Fruit fly (Drosophila melanogaster) whole organism, embryonic: ENCODE measurements around the gene dob.

Experiments
- Ada2b ChIP-seq: fragments of 200-800 bp; sonication (Bioruptor generic); IDR thresholded peaks from 2 replicates; pipeline ENCODE4 v1.3.6; 2022; ENCODE audit warnings: missing biosample characterization, missing genetic modification characterization
- Asciz ChIP-seq: fragments of 200-800 bp; sonication (Bioruptor generic); optimal IDR thresholded peaks from 2 replicates; lab custom pipeline; 2017; ENCODE audit warnings: missing biosample characterization, mild to moderate bottlenecking, missing genetic modification characterization, missing genetic modification reagents
- BEAF-32 ChIP-seq: fragments of 200-800 bp; sonication (Bioruptor generic); optimal IDR thresholded peaks from 3 replicates; lab custom pipeline; 2017; ENCODE audit warnings: missing biosample characterization, missing genetic modification characterization, mild to moderate bottlenecking, moderate library complexity, missing genetic modification reagents
- CG11085 ChIP-seq: fragments of 200-800 bp; sonication (Bioruptor generic); IDR thresholded peaks from 2 replicates; pipeline ENCODE4 v1.3.6; 2022; ENCODE audit warnings: missing biosample characterization, missing genetic modification characterization
- CG12104 ChIP-seq: fragments of 200-800 bp; sonication (Bioruptor generic); optimal IDR thresholded peaks from 3 replicates; lab custom pipeline; 2016; ENCODE audit warnings: missing biosample characterization, missing genetic modification characterization
- CG14050 ChIP-seq: fragments of 200-800 bp; sonication (Bioruptor generic); IDR thresholded peaks from 3 replicates; pipeline ENCODE4 v1.3.6; 2022; ENCODE audit warnings: missing biosample characterization, missing genetic modification characterization
- CG14710 ChIP-seq: fragments of 200-800 bp; sonication (Bioruptor generic); optimal IDR thresholded peaks from 3 replicates; lab custom pipeline; 2019; ENCODE audit warnings: missing biosample characterization, mild to moderate bottlenecking, missing genetic modification characterization, moderate library complexity
- CG1529 ChIP-seq: fragments of 200-800 bp; sonication (Bioruptor generic); optimal IDR thresholded peaks from 3 replicates; lab custom pipeline; 2018; ENCODE audit warnings: missing biosample characterization, missing genetic modification characterization
- CG16815 ChIP-seq: fragments of 200-800 bp; sonication (Bioruptor generic); optimal IDR thresholded peaks from 3 replicates; lab custom pipeline; 2017; ENCODE audit warnings: missing biosample characterization, mild to moderate bottlenecking, missing genetic modification characterization
- CG17385 ChIP-seq: fragments of 200-800 bp; sonication (Bioruptor generic); optimal IDR thresholded peaks from 3 replicates; lab custom pipeline; 2018; ENCODE audit warnings: missing biosample characterization, mild to moderate bottlenecking, missing genetic modification characterization
- CG2116 ChIP-seq: fragments of 200-800 bp; sonication (Bioruptor generic); optimal IDR thresholded peaks from 3 replicates; lab custom pipeline; 2018; ENCODE audit warnings: missing biosample characterization, mild to moderate bottlenecking, missing genetic modification characterization
- CG2129 ChIP-seq: fragments of 200-800 bp; sonication (Bioruptor generic); IDR thresholded peaks from 2 replicates; pipeline ENCODE4 v1.3.6; 2022; ENCODE audit warnings: missing biosample characterization, missing genetic modification characterization; ENCODE audit not compliant: partially characterized antibody
- CG2712 ChIP-seq: fragments of 200-800 bp; optimal IDR thresholded peaks from 3 replicates; lab custom pipeline; 2019; ENCODE audit warnings: missing biosample characterization, mild to moderate bottlenecking, missing genetic modification characterization, moderate library complexity
- CG31441 ChIP-seq: fragments of 200-800 bp; sonication (Bioruptor generic); IDR thresholded peaks from 2 replicates; pipeline ENCODE4 v1.3.6; 2022; ENCODE audit warnings: missing biosample characterization, missing genetic modification characterization
- CG33213 ChIP-seq: fragments of 200-800 bp; sonication (Bioruptor generic); optimal IDR thresholded peaks from 3 replicates; lab custom pipeline; 2016; ENCODE audit warnings: missing biosample characterization, missing genetic modification characterization
- CG3838 ChIP-seq: fragments of 200-800 bp; sonication (Bioruptor generic); optimal IDR thresholded peaks from 3 replicates; lab custom pipeline; 2016; ENCODE audit warnings: missing biosample characterization, missing genetic modification characterization
- CG4730 ChIP-seq: fragments of 200-800 bp; sonication (Bioruptor generic); IDR thresholded peaks from 2 replicates; pipeline ENCODE4 v1.3.6; 2022; ENCODE audit warnings: missing biosample characterization, missing genetic modification characterization
- CG6272 ChIP-seq: fragments of 200-800 bp; sonication (Bioruptor generic); IDR thresholded peaks from 2 replicates; pipeline ENCODE4 v1.3.6; 2022; ENCODE audit warnings: missing biosample characterization, missing genetic modification characterization
- CG6791 ChIP-seq: fragments of 200-800 bp; sonication (Bioruptor generic); IDR thresholded peaks from 3 replicates; pipeline ENCODE4 v1.3.6; 2022; ENCODE audit warnings: missing biosample characterization, missing genetic modification characterization; ENCODE audit not compliant: partially characterized antibody
- CG8089 ChIP-seq: fragments of 200-800 bp; sonication (Bioruptor generic); optimal IDR thresholded peaks from 3 replicates; lab custom pipeline; 2016; ENCODE audit warnings: missing biosample characterization, missing genetic modification characterization
- Dfd ChIP-seq, 2 experiments: fragments of >200 bp; optimal IDR thresholded peaks; 2 replicates each; lab custom pipeline; 2017; ENCODE audit warnings: missing biosample characterization in 2 of 2, missing genetic modification characterization in 2 of 2
- Doc3 ChIP-seq: fragments of 200-800 bp; sonication (Bioruptor generic); IDR thresholded peaks from 3 replicates; pipeline ENCODE4 v1.3.6; 2022; ENCODE audit warnings: missing biosample characterization, missing genetic modification characterization; ENCODE audit not compliant: partially characterized antibody
- HLHmδ ChIP-seq: fragments of 200-800 bp; sonication (Bioruptor generic); optimal IDR thresholded peaks from 2 replicates; lab custom pipeline; 2018; ENCODE audit warnings: missing biosample characterization, mild to moderate bottlenecking, missing genetic modification characterization, moderate library complexity
- HmgZ ChIP-seq: fragments of 200-800 bp; sonication (Bioruptor generic); optimal IDR thresholded peaks from 2 replicates; lab custom pipeline; 2018; ENCODE audit warnings: missing biosample characterization, mild to moderate bottlenecking, missing genetic modification characterization
- Hr39 ChIP-seq: fragments of >200 bp; optimal IDR thresholded peaks from 2 replicates; lab custom pipeline; 2017
- Mad ChIP-seq: fragments of 200-800 bp; sonication (Bioruptor generic); optimal IDR thresholded peaks from 2 replicates; lab custom pipeline; 2016; ENCODE audit warnings: missing biosample characterization, missing genetic modification characterization
- Ptx1 ChIP-seq: fragments of 200-800 bp; sonication (Bioruptor generic); IDR thresholded peaks from 2 replicates; pipeline ENCODE4 v1.3.6; 2022; ENCODE audit warnings: missing biosample characterization, missing genetic modification characterization
- Ravus ChIP-seq: fragments of 200-800 bp; sonication (Bioruptor generic); IDR thresholded peaks from 2 replicates; pipeline ENCODE4 v1.3.6; 2022; ENCODE audit warnings: missing biosample characterization, missing genetic modification characterization
- Sry-β ChIP-seq: fragments of 200-800 bp; sonication (Bioruptor generic); optimal IDR thresholded peaks from 2 replicates; lab custom pipeline; 2018; ENCODE audit warnings: missing biosample characterization, mild to moderate bottlenecking, missing genetic modification characterization, moderate library complexity
- Usf ChIP-seq: fragments of 200-800 bp; sonication (Bioruptor generic); optimal IDR thresholded peaks from 2 replicates; lab custom pipeline; 2017; ENCODE audit warnings: missing genotype, missing biosample characterization, missing genetic modification characterization
- ac ChIP-seq: fragments of 200-800 bp; sonication (Bioruptor generic); optimal IDR thresholded peaks from 3 replicates; lab custom pipeline; 2017; ENCODE audit warnings: missing biosample characterization, mild to moderate bottlenecking, missing genetic modification characterization
- ap ChIP-seq: fragments of 200-800 bp; sonication (Bioruptor generic); IDR thresholded peaks from 2 replicates; pipeline ENCODE4 v1.3.6; 2022; ENCODE audit warnings: missing biosample characterization, missing genetic modification characterization
- ato ChIP-seq: fragments of 200-800 bp; sonication (Bioruptor generic); IDR thresholded peaks from 2 replicates; pipeline ENCODE4 v1.3.6; 2022; ENCODE audit warnings: missing biosample characterization, missing genetic modification characterization; ENCODE audit not compliant: partially characterized antibody
- bowl ChIP-seq: fragments of 200-800 bp; sonication (Bioruptor generic); IDR thresholded peaks from 2 replicates; pipeline ENCODE4 v1.3.6; 2022; ENCODE audit warnings: missing biosample characterization, missing genetic modification characterization
- cas ChIP-seq: fragments of 200-800 bp; sonication (Bioruptor generic); IDR thresholded peaks from 2 replicates; pipeline ENCODE4 v1.3.6; 2022; ENCODE audit warnings: missing biosample characterization, missing genetic modification characterization
- croc ChIP-seq: fragments of 200-800 bp; sonication (Bioruptor generic); conservative IDR thresholded peaks from 3 replicates; pipeline ENCODE4 v1.3.6; 2022; ENCODE audit warnings: missing biosample characterization, missing genetic modification characterization
- dm ChIP-seq: fragments of 200-800 bp; sonication (Bioruptor generic); optimal IDR thresholded peaks from 3 replicates; lab custom pipeline; 2016; ENCODE audit warnings: missing biosample characterization, missing genetic modification characterization
- fd102C ChIP-seq: fragments of 200-800 bp; sonication (Bioruptor generic); optimal IDR thresholded peaks from 2 replicates; lab custom pipeline; 2018; ENCODE audit warnings: missing biosample characterization, mild to moderate bottlenecking, missing genetic modification characterization, moderate library complexity
- gem ChIP-seq: fragments of 200-800 bp; sonication (Bioruptor generic); optimal IDR thresholded peaks from 2 replicates; lab custom pipeline; 2019; ENCODE audit warnings: missing biosample characterization, mild to moderate bottlenecking, missing genetic modification characterization, moderate library complexity
- gsb ChIP-seq: fragments of 200-800 bp; sonication (Bioruptor generic); IDR thresholded peaks from 2 replicates; pipeline ENCODE4 v1.3.6; 2022; ENCODE audit warnings: missing biosample characterization, missing genetic modification characterization
- jing ChIP-seq: fragments of 200-800 bp; sonication (Bioruptor generic); optimal IDR thresholded peaks from 2 replicates; lab custom pipeline; 2018; ENCODE audit warnings: missing biosample characterization, mild to moderate bottlenecking, missing genetic modification characterization
- peb ChIP-seq: fragments of 200-800 bp; sonication (Bioruptor generic); IDR thresholded peaks from 2 replicates; pipeline ENCODE4 v1.3.6; 2022; ENCODE audit warnings: missing biosample characterization, missing genetic modification characterization
- pfk ChIP-seq: fragments of 200-800 bp; sonication (Bioruptor generic); optimal IDR thresholded peaks from 2 replicates; lab custom pipeline; 2018; ENCODE audit warnings: missing biosample characterization, mild to moderate bottlenecking, missing genetic modification characterization, moderate library complexity
- sisA ChIP-seq: fragments of 200-800 bp; sonication (Bioruptor generic); IDR thresholded peaks from 2 replicates; pipeline ENCODE4 v1.3.6; 2022; ENCODE audit warnings: missing biosample characterization, missing genetic modification characterization
- slbo ChIP-seq: fragments of 200-800 bp; sonication (Bioruptor generic); IDR thresholded peaks from 2 replicates; pipeline ENCODE4 v1.3.6; 2022; ENCODE audit warnings: missing biosample characterization, missing genetic modification characterization
- so ChIP-seq: fragments of 200-800 bp; sonication (Bioruptor generic); IDR thresholded peaks from 3 replicates; pipeline ENCODE4 v1.3.6; 2022; ENCODE audit warnings: missing biosample characterization, missing genetic modification characterization
- tio ChIP-seq: fragments of 200-800 bp; sonication (Bioruptor generic); optimal IDR thresholded peaks from 2 replicates; lab custom pipeline; 2017; ENCODE audit warnings: missing biosample characterization, missing genetic modification characterization, inconsistent platforms
- tx ChIP-seq: fragments of 200-800 bp; sonication (Bioruptor generic); optimal IDR thresholded peaks from 2 replicates; lab custom pipeline; 2016; ENCODE audit warnings: missing biosample characterization, missing genetic modification characterization
- vvl ChIP-seq: fragments of 200-800 bp; sonication (Bioruptor generic); IDR thresholded peaks from 2 replicates; pipeline ENCODE4 v1.3.6; 2022; ENCODE audit warnings: missing biosample characterization, missing genetic modification characterization
- zen2 ChIP-seq: fragments of 200-800 bp; sonication (Bioruptor generic); IDR thresholded peaks from 3 replicates; pipeline ENCODE4 v1.3.6; 2022; ENCODE audit warnings: missing biosample characterization, missing genetic modification characterization; ENCODE audit not compliant: partially characterized antibody
- zf30C ChIP-seq: fragments of 200-800 bp; sonication (Bioruptor generic); optimal IDR thresholded peaks from 3 replicates; lab custom pipeline; 2018; ENCODE audit warnings: missing biosample characterization, mild to moderate bottlenecking, missing genetic modification characterization

Gene dob

DNA sequence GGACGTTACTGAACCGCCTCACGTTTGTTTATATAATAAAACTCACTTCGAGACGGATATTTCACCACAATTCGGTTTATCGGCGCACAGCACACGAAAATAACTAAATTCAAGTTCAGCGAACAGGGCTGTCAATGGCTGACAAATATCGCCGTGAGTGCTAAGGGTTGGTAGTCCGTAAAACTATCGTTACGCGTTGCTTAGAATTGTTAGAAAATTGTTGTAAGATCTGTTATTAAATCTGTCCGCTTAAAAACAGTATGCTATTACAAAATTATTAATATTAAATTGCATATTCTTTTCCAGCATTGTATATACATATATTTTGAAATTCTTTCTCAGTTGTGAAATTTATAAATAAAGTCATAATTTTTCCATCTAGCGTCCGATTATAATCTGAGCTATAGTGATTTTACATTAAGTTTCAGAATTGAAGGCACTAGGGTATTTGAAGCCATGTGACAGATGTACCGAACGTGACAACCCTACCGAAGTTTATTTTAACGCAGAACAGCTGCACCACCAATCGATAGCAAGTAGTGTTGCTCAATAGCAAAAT lies 17.9 kb downstream of the dob start, which contains the start of gene Cox17 (continued):
- TF ChIP-seq Ravus (GFP tag; lab: Robert Waterston, UW) (no peak), HLHmδ (no peak), CG14050 (GFP tag; lab: Robert Waterston, UW) (peak; percentile 45; the same call in 2 of the 3 replicates), CG8089 (GFP tag; lab: Kevin White, UChicago) (peak; percentile 66), CG12104 (GFP tag; lab: Kevin White, UChicago) (peak; percentile 74), zen2 (peak; percentile 25; the same call in 1 of the 3 replicates), CG14710 (tag; lab: Kevin White, UChicago) (peak; percentile 89), Usf (peak; percentile 69), Mad (peak; percentile 72), Ptx1 (peak; percentile 83), Ada2b (peak; percentile 48), CG33213 (GFP tag; lab: Kevin White, UChicago) (peak; percentile 16), croc (peak; percentile 48), CG2712 (tag; lab: Kevin White, UChicago) (peak; percentile 84), CG1529 (GFP tag; lab: Kevin White, UChicago) (peak; percentile 59), CG31441 (GFP tag; lab: Robert Waterston, UW) (peak; percentile 90), jing (GFP tag; lab: Kevin White, UChicago) (peak; percentile 35), tx (GFP tag; lab: Kevin White, UChicago) (peak; percentile 68), so (GFP tag; lab: Robert Waterston, UW) (peak; percentile 32; the same call in 1 of the 3 replicates), gem (peak; percentile 90), ap (no peak), gsb (GFP tag; lab: Robert Waterston, UW) (no peak), CG17385 (GFP tag; lab: Kevin White, UChicago) (peak; percentile 78), CG2116 (GFP tag; lab: Kevin White, UChicago) (peak; percentile 67), HmgZ (tag; lab: Kevin White, UChicago) (peak; percentile 82), CG4730 (GFP tag; lab: Robert Waterston, UW) (no peak; the same call in none of the 2 replicates), slbo (peak; percentile 80), CG11085 (GFP tag; lab: Robert Waterston, UW) (0 out of 2 replicates have a peak, but pooled peaks have one; percentile 42), ac (GFP tag; lab: Kevin White, UChicago) (no peak), CG6791 (GFP tag; lab: Robert Waterston, UW) (peak; percentile 64; the same call in 2 of the 3 replicates), vvl (GFP tag; lab: Robert Waterston, UW) (peak; percentile 73), dm (peak; percentile 76), Asciz (GFP tag; lab: Kevin White, UChicago) (peak; percentile 65), tio (GFP tag; lab: Kevin White, UChicago) (peak; percentile 89), CG16815 (GFP tag; lab: Kevin White, UChicago) (peak; percentile 83), peb (GFP tag; lab: Robert Waterston, UW) (no peak), pfk (no peak), CG2129 (GFP tag; lab: Robert Waterston, UW) (no peak; the same call in 1 of the 2 replicates), CG6272 (peak; percentile 71), Hr39 (no peak), Dfd (GFP tag; optimal IDR thresholded peaks at IDR 0.05; lab: Kevin White, UChicago) (peak in 1 of 2 experiments; percentile 91), CG3838 (GFP tag; lab: Kevin White, UChicago) (peak; percentile 30), Sry-β (GFP tag; lab: Kevin White, UChicago) (peak; percentile 20), Doc3 (GFP tag; lab: Robert Waterston, UW) (peak; percentile 75), BEAF-32 (peak; percentile 93), zf30C (GFP tag; lab: Kevin White, UChicago) (no peak), bowl (no peak), sisA (GFP tag; lab: Robert Waterston, UW) (peak; percentile 69), cas (GFP tag; lab: Robert Waterston, UW) (no peak), ato (no peak), fd102C (GFP tag; lab: Kevin White, UChicago) (no peak)
